Worm (Caenorhabditis elegans): ENCODE results near the gene str-45.

DNA sequence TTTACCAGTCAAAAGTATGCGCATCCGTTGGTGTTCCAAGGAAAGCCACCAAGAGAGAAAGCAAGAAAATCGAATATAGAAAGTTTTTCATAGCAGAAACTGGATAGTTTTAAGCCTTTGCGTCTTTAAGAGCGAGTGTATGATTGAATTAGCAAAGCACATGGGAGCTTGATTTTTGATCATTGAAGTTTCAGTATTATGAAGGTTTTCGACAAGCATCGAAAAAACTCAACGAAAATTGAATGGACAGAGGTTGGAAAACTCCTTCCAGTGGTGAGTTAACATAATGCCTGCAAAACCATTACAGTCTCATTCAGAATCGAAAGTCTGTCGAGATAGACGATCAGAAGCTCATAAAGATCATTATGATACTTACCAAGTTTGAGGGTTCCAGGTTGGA lies 35.1 kb downstream of the str-45 start, which contains the start of gene Y75B12B.13:
- TF ChIP-seq snpc-4 (GFP tag; optimal IDR thresholded peaks at IDR 0.05) (no peak), snpc-4 (tag; optimal IDR thresholded peaks at IDR 0.05) (no peak), pha-4 (tag; optimal IDR thresholded peaks at IDR 0.05) (no peak), bed-1 (GFP tag; IDR thresholded peaks at IDR 0.05) (no peak), hsf-1 (GFP tag; IDR thresholded peaks at IDR 0.05) (no peak), snpc-1.1 (tag; optimal IDR thresholded peaks at IDR 0.05; ENCODE audit: insufficient read depth) (no peak), pbrm-1 (GFP tag; IDR thresholded peaks at IDR 0.05) (no peak), him-1 (tag; optimal IDR thresholded peaks at IDR 0.05) (no peak)

Data from whole organism, young adult.